Worm (Caenorhabditis elegans) whole organism, late embryonic: ENCODE data around the gene C06A1.6.

Experiments used
- K02D7.2 ChIP-seq: sonication (generic microtip); optimal IDR thresholded peaks from 2 replicates; lab custom pipeline; 2017; ENCODE audit warnings: mild to moderate bottlenecking, missing genetic modification characterization, missing compliant biosample characterization
- Y22D7AL.16 ChIP-seq: sonication (generic microtip); optimal IDR thresholded peaks from 2 replicates; lab custom pipeline; 2016; ENCODE audit warnings: missing genetic modification characterization, missing compliant biosample characterization
- ahr-1 ChIP-seq: sonication (generic microtip); optimal IDR thresholded peaks from 2 replicates; lab custom pipeline; 2016; ENCODE audit warnings: missing genetic modification characterization, missing compliant biosample characterization
- gmeb-2 ChIP-seq: sonication (generic microtip); optimal IDR thresholded peaks from 2 replicates; lab custom pipeline; 2016; ENCODE audit warnings: missing genetic modification characterization, inconsistent platforms, missing compliant biosample characterization
- hlh-30 ChIP-seq: sonication (generic microtip); optimal IDR thresholded peaks from 2 replicates; lab custom pipeline; 2017; ENCODE audit warnings: antibody characterized with exemption, missing genetic modification characterization, missing compliant biosample characterization; ENCODE audit not compliant: insufficient read depth
- nhr-11 ChIP-seq: fragments of 150-350 bp; optimal IDR thresholded peaks from 2 replicates; lab custom pipeline; 2014; ENCODE audit warnings: missing biosample characterization, missing genetic modification characterization
- pha-4 ChIP-seq: fragments of 150-350 bp; optimal IDR thresholded peaks from 2 replicates; lab custom pipeline; 2018; ENCODE audit warnings: missing biosample characterization, missing genetic modification reagents, missing genetic modification characterization
- ref-2 ChIP-seq: sonication (generic microtip); optimal IDR thresholded peaks from 2 replicates; lab custom pipeline; 2016; ENCODE audit warnings: missing genetic modification characterization, missing compliant biosample characterization
- ttx-3 ChIP-seq: sonication (generic microtip); optimal IDR thresholded peaks from 2 replicates; lab custom pipeline; 2016; ENCODE audit warnings: missing genetic modification reagents, missing genetic modification characterization, missing compliant biosample characterization
- unc-55 ChIP-seq: sonication (generic microtip); optimal IDR thresholded peaks from 2 replicates; lab custom pipeline; 2017; ENCODE audit warnings: missing biosample characterization, missing genetic modification reagents, missing genetic modification characterization

ce11 chrII:10550173-10550572 lies 14.3 kb downstream of the C06A1.6 start:
- no peak for TF ChIP-seq K02D7.2 (tag; lab: Kevin White, UChicago)
- TF ChIP-seq gmeb-2 (tag; lab: Kevin White, UChicago) = no peak
- TF ChIP-seq ref-2 = no peak
- TF ChIP-seq Y22D7AL.16 (tag; lab: Kevin White, UChicago) = no peak
- TF ChIP-seq pha-4 = no peak
- no peak for TF ChIP-seq ttx-3 (tag; lab: Kevin White, UChicago)
- no peak for TF ChIP-seq unc-55 (GFP tag; lab: Kevin White, UChicago)
- no peak for TF ChIP-seq nhr-11
- TF ChIP-seq ahr-1 (tag; lab: Kevin White, UChicago) = no peak
- no peak for TF ChIP-seq hlh-30 (tag; lab: Kevin White, UChicago)
